Fruit fly (Drosophila melanogaster) Kc167 (cell line): ENCODE data around the gene fwd.

ENCODE experiments used
- Myc ChIP-seq: fragments of >200 bp; optimal IDR thresholded peaks from 2 replicates; lab custom pipeline; 2017; ENCODE audit warnings: missing external identifiers
- Sin3A ChIP-seq: fragments of >200 bp; optimal IDR thresholded peaks from 2 replicates; lab custom pipeline; 2018; ENCODE audit warnings: missing external identifiers
- h ChIP-seq: fragments of >200 bp; optimal IDR thresholded peaks from 3 replicates; lab custom pipeline; 2018; ENCODE audit warnings: missing external identifiers
- insv ChIP-seq: fragments of >200 bp; optimal IDR thresholded peaks from 3 replicates; lab custom pipeline; 2018; ENCODE audit warnings: missing external identifiers
- psq ChIP-seq: fragments of >200 bp; optimal IDR thresholded peaks from 2 replicates; lab custom pipeline; 2017; ENCODE audit warnings: missing external identifiers
- ttk ChIP-seq: sonication (Bioruptor generic); optimal IDR thresholded peaks from 2 replicates; lab custom pipeline; 2017; ENCODE audit warnings: missing external identifiers

fwd gene

dm6 chr3L:324486-324885, 4.8 kb upstream of the fwd start, which contains the start of gene CG32344:
Gene CG32344 (minus strand): TSS chr3L:324720.
- no peak for TF ChIP-seq Myc (lab: Kevin White, UChicago)

- TF ChIP-seq Sin3A = no peak
- no peak for TF ChIP-seq psq (lab: Kevin White, UChicago)
- TF ChIP-seq ttk (lab: Kevin White, UChicago) = no peak
- no peak for TF ChIP-seq h (lab: Kevin White, UChicago)
- no peak for TF ChIP-seq Myc (lab: Kevin White, UChicago)
- no peak for TF ChIP-seq insv (lab: Kevin White, UChicago)
Measured at dm6 chr3L:321495-321894, 1.8 kb upstream of the fwd start.

- no peak for TF ChIP-seq Myc (lab: Kevin White, UChicago)
- no peak for TF ChIP-seq psq (lab: Kevin White, UChicago)
- no peak for TF ChIP-seq Sin3A
- no peak for TF ChIP-seq h (lab: Kevin White, UChicago)
- no peak for TF ChIP-seq insv (lab: Kevin White, UChicago)
- no peak for TF ChIP-seq ttk (lab: Kevin White, UChicago)
Measured at dm6 chr3L:320798-321197, 1.1 kb upstream of the fwd start.

dm6 chr3L:320010-320337, 290 bp upstream of the fwd start:
- TF ChIP-seq ttk (lab: Kevin White, UChicago) (no peak), psq (lab: Kevin White, UChicago) (no peak), Myc (lab: Kevin White, UChicago) (no peak)

dm6 chr3L:316784-317183, 2.9 kb downstream of the fwd start, which contains the start of gene ddbt:
Gene ddbt (plus strand): TSS chr3L:317084.
- no peak for TF ChIP-seq h (lab: Kevin White, UChicago)
- no peak for TF ChIP-seq psq (lab: Kevin White, UChicago)
- no peak for TF ChIP-seq Myc (lab: Kevin White, UChicago)
- TF ChIP-seq insv (lab: Kevin White, UChicago) = no peak
- TF ChIP-seq ttk (lab: Kevin White, UChicago) = no peak
- no peak for TF ChIP-seq Sin3A

- TF ChIP-seq psq (lab: Kevin White, UChicago) = no peak
- no peak for TF ChIP-seq h (lab: Kevin White, UChicago)
- TF ChIP-seq Myc (lab: Kevin White, UChicago) = no peak
- TF ChIP-seq Sin3A = no peak
- no peak for TF ChIP-seq insv (lab: Kevin White, UChicago)
- no peak for TF ChIP-seq ttk (lab: Kevin White, UChicago)
Measured at dm6 chr3L:315140-315539, 4.5 kb downstream of the fwd start.

dm6 chr3L:312323-312722, 7.4 kb downstream of the fwd start:
- TF ChIP-seq ttk (lab: Kevin White, UChicago) (no peak), insv (lab: Kevin White, UChicago) (no peak), psq (lab: Kevin White, UChicago) (no peak), Myc (lab: Kevin White, UChicago) (no peak), h (lab: Kevin White, UChicago) (no peak), Sin3A (no peak)

dm6 chr3L:311607-312006, 8.1 kb downstream of the fwd start:
- TF ChIP-seq Sin3A (no peak), psq (lab: Kevin White, UChicago) (no peak), Myc (lab: Kevin White, UChicago) (no peak), insv (lab: Kevin White, UChicago) (no peak), ttk (lab: Kevin White, UChicago) (no peak), h (lab: Kevin White, UChicago) (no peak)

- TF ChIP-seq Sin3A (no peak), insv (lab: Kevin White, UChicago) (no peak), ttk (lab: Kevin White, UChicago) (no peak), psq (lab: Kevin White, UChicago) (no peak), h (lab: Kevin White, UChicago) (no peak), Myc (lab: Kevin White, UChicago) (no peak)
Measured at dm6 chr3L:299952-300605, 19.6 kb downstream of the fwd start.

dm6 chr3L:298459-298858, 21.2 kb downstream of the fwd start:
- TF ChIP-seq psq (lab: Kevin White, UChicago) (no peak), ttk (lab: Kevin White, UChicago) (no peak), Sin3A (no peak), h (lab: Kevin White, UChicago) (no peak), insv (lab: Kevin White, UChicago) (no peak), Myc (lab: Kevin White, UChicago) (no peak)

dm6 chr3L:297240-297639, 22.4 kb downstream of the fwd start:
- TF ChIP-seq psq (lab: Kevin White, UChicago) = no peak
- no peak for TF ChIP-seq insv (lab: Kevin White, UChicago)
- TF ChIP-seq Myc (lab: Kevin White, UChicago) = no peak
- no peak for TF ChIP-seq ttk (lab: Kevin White, UChicago)
- no peak for TF ChIP-seq Sin3A
- TF ChIP-seq h (lab: Kevin White, UChicago) = no peak

dm6 chr3L:294841-295408, 24.8 kb downstream of the fwd start:
- TF ChIP-seq ttk (lab: Kevin White, UChicago) = no peak
- TF ChIP-seq insv (lab: Kevin White, UChicago) = no peak
- TF ChIP-seq h (lab: Kevin White, UChicago) = no peak
- TF ChIP-seq psq (lab: Kevin White, UChicago) = no peak
- TF ChIP-seq Sin3A = no peak
- TF ChIP-seq Myc (lab: Kevin White, UChicago) = no peak
